Fruit fly (Drosophila melanogaster): ENCODE data around the gene CG31272.

Gene CG31272

dm6 chr3R:10747650-10748049, 11.5 kb downstream of the CG31272 start:
- TF ChIP-seq cic (GFP tag; optimal IDR thresholded peaks at IDR 0.05): no peak
- no peak for TF ChIP-seq tj (GFP tag; optimal IDR thresholded peaks at IDR 0.05)
- no peak for TF ChIP-seq CG7101 (tag; optimal IDR thresholded peaks at IDR 0.05)
- TF ChIP-seq CG14711 (tag; optimal IDR thresholded peaks at IDR 0.05): no peak
- TF ChIP-seq kay (GFP tag; ENCODE audit: borderline replicate concordance): no peak
- no peak for TF ChIP-seq Hr96 (GFP tag; optimal IDR thresholded peaks at IDR 0.05)
- no peak for TF ChIP-seq CG33017 (tag; optimal IDR thresholded peaks at IDR 0.05)
- no peak for TF ChIP-seq ovo (GFP tag; optimal IDR thresholded peaks at IDR 0.05)
- TF ChIP-seq CG1620 (GFP tag; optimal IDR thresholded peaks at IDR 0.05): no peak
- TF ChIP-seq Clk (GFP tag; optimal IDR thresholded peaks at IDR 0.05): no peak

DNA sequence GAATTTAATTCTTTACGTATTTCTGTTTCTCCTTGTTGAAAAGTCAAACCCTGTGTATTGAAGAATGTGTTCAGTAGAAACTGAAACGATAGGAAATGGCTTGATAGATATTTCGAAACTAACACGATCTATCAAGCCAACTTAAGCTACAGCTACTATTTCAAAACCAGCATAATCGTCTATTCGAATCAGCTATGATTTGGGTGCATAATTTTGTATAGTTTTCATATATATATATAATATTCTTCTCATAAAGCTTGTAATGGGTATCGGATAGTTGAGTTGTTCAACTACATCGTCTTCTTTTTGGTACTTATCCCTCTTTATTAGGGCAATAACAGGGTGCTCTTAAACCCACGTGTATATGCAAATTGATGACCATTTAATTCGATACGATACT, 23.3 kb downstream of the CG31272 start, which contains the start of gene tomboy20:
Gene tomboy20, minus strand, starts transcription at position 101 of the 400 bp plus-strand sequence.
- TF ChIP-seq ovo (GFP tag; optimal IDR thresholded peaks at IDR 0.05): no peak
- no peak for TF ChIP-seq cic (GFP tag; optimal IDR thresholded peaks at IDR 0.05)
- no peak for TF ChIP-seq CG1620 (GFP tag; optimal IDR thresholded peaks at IDR 0.05)
- TF ChIP-seq bab1 (GFP tag; optimal IDR thresholded peaks at IDR 0.05): no peak
- TF ChIP-seq Crg-1 (GFP tag; optimal IDR thresholded peaks at IDR 0.05): no peak
- no peak for TF ChIP-seq CG33017 (tag; optimal IDR thresholded peaks at IDR 0.05)
- TF ChIP-seq CG11617 (GFP tag; optimal IDR thresholded peaks at IDR 0.05): no peak
- TF ChIP-seq Mnt (GFP tag; optimal IDR thresholded peaks at IDR 0.05): no peak
- TF ChIP-seq Hr96 (GFP tag; optimal IDR thresholded peaks at IDR 0.05): no peak

DNA sequence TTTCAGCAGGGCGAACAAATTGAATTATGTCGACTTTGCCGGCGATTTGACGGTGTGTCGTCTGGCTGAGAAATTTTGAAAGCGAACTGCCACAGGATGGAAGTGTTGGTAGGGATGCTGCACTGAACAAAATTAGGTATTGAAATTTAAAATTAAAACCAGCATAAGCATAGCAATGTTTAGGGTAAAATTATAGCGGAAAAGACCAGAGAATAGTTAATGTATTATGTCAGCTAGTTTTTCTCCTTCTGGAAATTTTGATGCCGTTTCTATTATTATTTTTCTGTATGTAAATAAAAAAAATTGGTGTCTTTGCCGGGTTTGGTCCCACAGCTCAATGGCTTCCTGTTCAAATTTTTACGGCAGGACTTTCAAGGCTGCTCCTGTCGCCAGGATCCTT, 32.5 kb downstream of the CG31272 start:
- no peak for TF ChIP-seq ovo (GFP tag; optimal IDR thresholded peaks at IDR 0.05)
- TF ChIP-seq Mnt (GFP tag; optimal IDR thresholded peaks at IDR 0.05): no peak
- TF ChIP-seq CG5204 (GFP tag; optimal IDR thresholded peaks at IDR 0.05): no peak
- TF ChIP-seq CG1620 (GFP tag; optimal IDR thresholded peaks at IDR 0.05): no peak
- no peak for TF ChIP-seq CG12768 (GFP tag; optimal IDR thresholded peaks at IDR 0.05)
- no peak for TF ChIP-seq cnc (optimal IDR thresholded peaks at IDR 0.05)

DNA sequence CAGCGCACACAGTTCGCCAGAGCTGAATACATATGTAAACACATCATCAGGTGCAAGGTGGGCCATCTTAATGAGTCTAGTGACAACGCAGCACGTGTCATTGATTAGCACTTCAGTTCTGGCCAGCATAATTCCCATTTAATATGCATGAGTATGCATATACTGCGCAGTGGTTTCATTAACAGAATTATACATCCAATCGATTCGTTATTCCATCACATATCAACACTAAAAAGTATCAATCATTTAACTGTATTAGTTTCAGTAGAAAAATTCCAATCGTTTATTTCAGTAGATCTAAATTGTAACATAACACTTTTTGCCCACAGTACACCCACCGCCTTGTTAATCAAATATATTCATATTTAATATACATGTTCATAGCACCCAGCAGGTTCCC, 44.7 kb downstream of the CG31272 start, which contains the start of gene CG4073:
Gene CG4073, plus strand, starts transcription at position 301 of the 400 bp plus-strand sequence.
- TF ChIP-seq Mnt (GFP tag; optimal IDR thresholded peaks at IDR 0.05): no peak
- TF ChIP-seq CG33017 (tag; optimal IDR thresholded peaks at IDR 0.05): no peak
- no peak for TF ChIP-seq bab1 (GFP tag; optimal IDR thresholded peaks at IDR 0.05)
- TF ChIP-seq CG11617 (GFP tag; optimal IDR thresholded peaks at IDR 0.05): no peak
- TF ChIP-seq CG7101 (tag; optimal IDR thresholded peaks at IDR 0.05): no peak
- TF ChIP-seq CG5204 (GFP tag; optimal IDR thresholded peaks at IDR 0.05): no peak

DNA sequence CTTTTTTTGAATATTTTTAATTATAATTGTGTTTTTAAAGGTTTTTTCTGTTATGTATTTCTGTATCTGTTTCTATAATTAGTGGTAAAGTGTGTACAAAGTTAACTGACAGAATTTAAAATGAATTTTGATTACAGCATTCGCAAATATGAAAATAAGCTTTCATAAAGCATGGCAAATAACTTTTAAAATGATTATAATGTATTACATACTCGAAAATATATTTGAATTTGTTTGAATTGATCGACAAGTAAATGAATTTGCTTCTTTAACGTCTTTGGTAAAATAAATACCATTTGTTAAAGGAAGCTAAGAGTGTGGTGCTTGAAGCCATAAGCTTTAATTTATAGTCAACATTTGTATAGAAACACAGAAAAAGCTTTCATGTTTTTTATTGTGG, 48.0 kb downstream of the CG31272 start, which contains the start of gene CG14689:
Gene CG14689, minus strand, starts transcription at position 101 of the 400 bp plus-strand sequence.
- TF ChIP-seq CG11617 (GFP tag; optimal IDR thresholded peaks at IDR 0.05) (no peak), tj (GFP tag; optimal IDR thresholded peaks at IDR 0.05) (no peak), pad (GFP tag; optimal IDR thresholded peaks at IDR 0.05) (no peak), CG7045 (GFP tag; optimal IDR thresholded peaks at IDR 0.05) (no peak), kay (GFP tag; ENCODE audit: borderline replicate concordance) (no peak), CG7101 (tag; optimal IDR thresholded peaks at IDR 0.05) (no peak), Clk (GFP tag; optimal IDR thresholded peaks at IDR 0.05) (no peak), toe (GFP tag; optimal IDR thresholded peaks at IDR 0.05) (no peak), CG12768 (GFP tag; optimal IDR thresholded peaks at IDR 0.05) (no peak), cic (GFP tag; optimal IDR thresholded peaks at IDR 0.05) (no peak), CG5204 (GFP tag; optimal IDR thresholded peaks at IDR 0.05) (no peak), CG1620 (GFP tag; optimal IDR thresholded peaks at IDR 0.05) (no peak), ovo (GFP tag; optimal IDR thresholded peaks at IDR 0.05) (no peak), Hr96 (GFP tag; optimal IDR thresholded peaks at IDR 0.05) (no peak), bab1 (GFP tag; optimal IDR thresholded peaks at IDR 0.05) (no peak)

- TF ChIP-seq cnc (optimal IDR thresholded peaks at IDR 0.05) (no peak), CG1620 (GFP tag; optimal IDR thresholded peaks at IDR 0.05) (no peak), CG7101 (tag; optimal IDR thresholded peaks at IDR 0.05) (no peak), CG12768 (GFP tag; optimal IDR thresholded peaks at IDR 0.05) (no peak)
These were observed 49.9 kb downstream of the CG31272 start, which contains the start of gene CG31373 for dm6 chr3R:10709264-10709663. Gene CG31373, minus strand, starts transcription at chr3R:10709364.

DNA sequence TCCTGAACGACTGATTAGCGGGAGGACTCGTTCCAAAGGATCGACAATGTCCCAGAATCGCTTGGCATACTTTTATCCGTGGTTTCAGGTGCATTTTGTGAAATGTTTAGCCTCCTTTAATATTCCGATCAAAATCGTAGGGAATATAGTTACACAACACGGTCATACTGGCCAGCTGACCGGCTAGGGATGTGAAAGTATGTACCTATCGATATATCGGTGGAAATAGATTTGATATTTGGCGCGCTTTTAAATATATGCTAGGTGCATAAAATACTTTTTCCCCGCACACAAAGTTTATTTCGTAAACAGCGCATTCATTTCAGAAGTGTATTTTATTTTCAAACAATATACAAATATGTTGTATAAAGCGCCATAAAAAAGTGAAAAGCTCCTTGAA, 51.0 kb downstream of the CG31272 start, which contains the start of gene CG31278:
Gene CG31278, minus strand, starts transcription at position 172 of the 400 bp plus-strand sequence.
- peak; percentile 26 for TF ChIP-seq bab1 (GFP tag; optimal IDR thresholded peaks at IDR 0.05)
- no peak for TF ChIP-seq CG11617 (GFP tag; optimal IDR thresholded peaks at IDR 0.05)

DNA sequence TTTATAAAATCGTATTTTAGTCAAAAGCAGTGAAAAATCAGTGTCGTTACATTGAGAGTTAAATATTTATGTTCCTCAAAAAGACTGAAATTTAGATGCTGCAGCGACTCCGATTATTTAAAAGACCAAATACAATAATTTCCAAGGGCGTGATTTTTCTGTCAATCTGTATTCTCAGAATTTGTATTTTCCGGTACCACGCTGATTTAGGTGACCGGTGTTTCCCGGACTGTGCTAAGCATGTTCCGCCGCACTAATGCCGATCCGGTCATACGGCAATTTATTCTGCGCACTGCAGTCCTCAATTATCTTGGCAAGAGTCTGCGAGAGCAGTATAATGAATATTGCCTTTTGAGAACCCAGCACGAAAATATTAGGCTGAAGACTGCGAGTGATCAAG, 52.4 kb downstream of the CG31272 start, which contains the start of the genes CG31467 and CG14684:
Gene CG31467, minus strand, starts transcription at position 101 of the 400 bp plus-strand sequence.
Gene CG14684, plus strand, starts transcription at position 212 of the 400 bp plus-strand sequence.
- TF ChIP-seq CG14711 (tag; optimal IDR thresholded peaks at IDR 0.05): no peak
- TF ChIP-seq Crg-1 (GFP tag; optimal IDR thresholded peaks at IDR 0.05): no peak
- no peak for TF ChIP-seq cnc (optimal IDR thresholded peaks at IDR 0.05)
